Fruit fly (Drosophila melanogaster): ENCODE measurements around the gene Pex5.

Gene Pex5

DNA sequence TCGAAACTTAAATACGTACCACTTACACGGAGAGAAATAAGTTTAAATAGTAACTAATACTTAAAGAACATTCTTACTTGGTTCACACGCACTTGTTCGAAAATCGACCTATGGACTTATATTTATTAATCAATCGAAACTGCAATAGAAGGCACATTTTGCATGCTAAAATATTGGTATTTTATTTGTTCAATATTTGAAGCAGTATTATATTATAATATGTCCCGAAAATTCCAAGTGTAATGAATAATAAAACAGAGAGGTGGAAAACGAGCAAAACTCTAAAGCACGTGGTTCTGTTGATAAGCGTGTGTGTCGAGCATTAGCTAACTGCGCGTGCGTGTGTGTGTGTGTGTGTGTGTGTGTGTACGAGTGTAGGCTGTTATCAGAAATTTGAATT lies 18.9 kb downstream of the Pex5 start (continued):
- peak; percentile 10 for TF ChIP-seq sage (GFP tag; optimal IDR thresholded peaks at IDR 0.05)
- TF ChIP-seq Hnf4 (GFP tag; optimal IDR thresholded peaks at IDR 0.05) = peak; percentile 55
- TF ChIP-seq dsf (GFP tag; optimal IDR thresholded peaks at IDR 0.05; ENCODE audit: borderline replicate concordance) = no peak
- TF ChIP-seq dmrt93B (GFP tag; optimal IDR thresholded peaks at IDR 0.05) = no peak
- peak in 1 of 2 experiments; percentile 77 for TF ChIP-seq foxo (GFP tag; optimal IDR thresholded peaks at IDR 0.05)
- TF ChIP-seq HLH106 (tag; optimal IDR thresholded peaks at IDR 0.05) = peak; percentile 56

DNA sequence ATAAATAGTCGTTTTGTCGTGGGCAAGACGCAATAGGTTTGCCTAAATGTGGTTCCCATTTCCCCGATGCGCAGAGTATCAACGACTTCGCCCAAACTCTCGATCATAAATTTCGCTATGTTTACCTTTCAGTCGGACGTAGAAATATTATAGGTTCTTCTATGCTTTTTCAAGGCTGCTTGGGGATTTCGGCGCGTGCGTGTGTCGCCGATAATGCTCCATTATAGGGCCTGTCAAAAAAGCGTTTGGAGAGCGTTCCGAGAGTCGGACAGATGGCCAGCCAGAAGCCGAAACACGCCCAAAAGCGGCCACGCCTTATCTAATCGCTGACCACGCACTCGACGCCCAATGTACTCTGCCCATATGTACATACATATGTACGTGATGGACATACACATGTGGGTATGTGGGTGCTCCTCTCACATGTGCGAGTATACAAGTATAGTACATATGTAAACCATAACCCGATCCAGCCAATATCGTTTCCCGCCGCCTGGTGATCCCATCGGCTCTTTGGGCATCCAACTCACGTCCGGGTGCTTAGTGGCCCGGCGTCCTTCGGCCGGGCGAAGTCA lies 20.1 kb downstream of the Pex5 start:
- TF ChIP-seq Jra (GFP tag; optimal IDR thresholded peaks at IDR 0.05) (no peak), brk (GFP tag; optimal IDR thresholded peaks at IDR 0.05) (no peak), Abd-B (GFP tag; optimal IDR thresholded peaks at IDR 0.05) (no peak), GATAd (GFP tag; optimal IDR thresholded peaks at IDR 0.05) (no peak), Rel (GFP tag; optimal IDR thresholded peaks at IDR 0.05) (no peak), Rel (tag; optimal IDR thresholded peaks at IDR 0.05) (no peak), pan (optimal IDR thresholded peaks at IDR 0.05) (no peak), dsf (GFP tag; optimal IDR thresholded peaks at IDR 0.05; ENCODE audit: borderline replicate concordance) (no peak), jim (GFP tag; optimal IDR thresholded peaks at IDR 0.05) (no peak), br (GFP tag; optimal IDR thresholded peaks at IDR 0.05) (no peak), rgr (GFP tag; optimal IDR thresholded peaks at IDR 0.05) (no peak), Dfd (GFP tag; optimal IDR thresholded peaks at IDR 0.05) (no peak), dl (GFP tag; optimal IDR thresholded peaks at IDR 0.05; ENCODE audit: insufficient read depth in 1 of 2, partially characterized antibody in 2 of 2) (no peak), CG32264 (GFP tag; optimal IDR thresholded peaks at IDR 0.05) (no peak), usp (GFP tag; optimal IDR thresholded peaks at IDR 0.05) (no peak)

DNA sequence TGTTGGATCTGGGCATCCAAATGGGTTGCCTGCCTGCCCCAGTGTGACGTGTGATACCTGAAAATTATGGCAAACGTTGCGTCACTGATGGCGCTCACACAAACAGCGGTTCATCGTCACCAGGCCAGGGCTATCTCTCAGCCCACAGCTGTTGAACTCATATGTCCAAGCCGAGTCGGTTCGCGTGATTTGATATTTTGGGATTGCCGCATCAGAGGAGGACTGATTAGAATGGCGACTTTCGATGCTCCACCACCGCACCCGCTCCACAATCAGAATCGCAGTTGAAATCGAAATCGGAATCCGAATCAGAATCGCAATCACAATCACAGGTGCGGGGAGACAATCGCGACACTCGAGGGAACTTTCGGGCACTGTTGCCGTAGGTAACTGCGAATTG lies 21.1 kb downstream of the Pex5 start:
- TF ChIP-seq usp (GFP tag; optimal IDR thresholded peaks at IDR 0.05) = no peak
- no peak for TF ChIP-seq Rel (GFP tag; optimal IDR thresholded peaks at IDR 0.05)
- TF ChIP-seq Rel (tag; optimal IDR thresholded peaks at IDR 0.05) = peak; percentile 8

DNA sequence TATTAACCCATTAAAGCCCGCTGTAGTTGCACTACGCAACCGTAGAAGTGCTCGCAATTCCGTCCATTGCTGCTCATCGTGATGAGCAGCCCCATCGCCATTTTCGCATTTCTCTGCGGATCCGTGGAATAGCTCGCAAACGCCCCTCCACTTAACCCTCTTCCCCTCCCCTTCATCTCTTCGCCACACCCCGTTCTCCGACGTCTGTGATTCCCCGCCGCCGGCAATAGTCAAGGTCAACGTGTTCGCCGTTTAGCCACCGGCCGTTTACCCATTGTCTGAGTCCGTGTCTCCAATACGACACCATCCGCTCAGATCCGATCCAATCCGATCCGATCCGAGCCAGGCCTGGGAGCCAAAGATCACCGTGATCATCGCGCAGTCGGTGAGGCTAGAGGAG lies 22.5 kb downstream of the Pex5 start:
- TF ChIP-seq Rel (GFP tag; optimal IDR thresholded peaks at IDR 0.05) (no peak), Rel (tag; optimal IDR thresholded peaks at IDR 0.05) (peak; percentile 83), dl (GFP tag; optimal IDR thresholded peaks at IDR 0.05; ENCODE audit: insufficient read depth in 1 of 2, partially characterized antibody in 2 of 2) (no peak), rgr (GFP tag; optimal IDR thresholded peaks at IDR 0.05) (no peak)

DNA sequence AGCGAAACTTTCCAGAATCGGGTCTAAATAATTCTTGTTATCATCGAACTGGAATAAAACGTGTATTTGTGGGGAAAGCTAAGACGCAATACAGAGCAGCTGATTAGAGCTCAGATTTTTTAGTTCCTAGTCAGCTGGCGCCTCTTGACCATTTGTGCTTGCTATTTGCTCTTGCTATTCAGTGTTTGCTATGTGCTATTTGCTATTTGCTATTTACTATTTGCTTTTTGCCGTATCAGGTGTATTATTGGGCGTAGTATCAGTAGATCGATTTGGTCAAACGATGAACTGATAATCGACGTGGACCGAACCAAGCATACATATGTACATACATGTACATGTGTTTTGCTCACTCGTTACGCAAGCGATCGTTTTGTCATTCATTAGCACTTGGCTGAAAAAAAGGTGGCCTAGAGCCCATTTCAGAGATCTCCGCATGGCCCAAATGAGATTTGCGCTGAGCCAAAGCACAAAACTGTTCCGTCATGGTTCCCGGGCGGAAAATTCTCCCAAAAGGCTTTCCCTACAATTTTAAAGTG lies 23.4 kb downstream of the Pex5 start:
- TF ChIP-seq N (GFP tag; optimal IDR thresholded peaks at IDR 0.05) (no peak), rgr (GFP tag; optimal IDR thresholded peaks at IDR 0.05) (no peak), usp (GFP tag; optimal IDR thresholded peaks at IDR 0.05) (no peak), woc (GFP tag; optimal IDR thresholded peaks at IDR 0.05) (no peak), dsf (GFP tag; optimal IDR thresholded peaks at IDR 0.05; ENCODE audit: borderline replicate concordance) (no peak), Abd-B (GFP tag; optimal IDR thresholded peaks at IDR 0.05) (no peak), fru (GFP tag; optimal IDR thresholded peaks at IDR 0.05) (no peak), pan (optimal IDR thresholded peaks at IDR 0.05) (no peak), Myc (optimal IDR thresholded peaks at IDR 0.05) (no peak), ey (GFP tag; optimal IDR thresholded peaks at IDR 0.05) (no peak), sage (GFP tag; optimal IDR thresholded peaks at IDR 0.05) (no peak), CG9705 (GFP tag; optimal IDR thresholded peaks at IDR 0.05) (no peak), Jra (GFP tag; optimal IDR thresholded peaks at IDR 0.05) (no peak)

DNA sequence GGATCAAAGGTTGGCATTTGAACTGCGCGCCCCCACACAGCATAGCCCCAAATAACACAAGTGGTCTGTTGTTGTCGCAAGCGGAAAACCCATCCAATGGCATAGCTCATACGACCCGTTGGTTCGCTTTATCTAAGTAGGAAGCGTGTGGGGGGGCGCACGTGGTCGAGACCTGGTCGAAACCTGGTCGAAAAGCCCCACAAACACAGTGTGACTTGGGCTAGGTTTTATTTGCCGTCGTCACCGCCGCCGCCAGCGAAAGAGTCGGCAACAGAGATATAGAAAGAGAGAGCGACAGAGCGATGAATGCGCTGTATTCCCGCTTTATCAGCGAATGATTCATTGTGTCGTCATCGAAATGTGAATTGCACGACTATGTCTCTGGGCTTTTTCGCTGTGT lies 26.0 kb downstream of the Pex5 start:
- no peak for TF ChIP-seq h (GFP tag; optimal IDR thresholded peaks at IDR 0.05)
- no peak for TF ChIP-seq Rel (GFP tag; optimal IDR thresholded peaks at IDR 0.05)
- peak; percentile 41 for TF ChIP-seq Rel (tag; optimal IDR thresholded peaks at IDR 0.05)

dm6 chrX:1840520-1840919 lies 28.3 kb downstream of the Pex5 start:
- TF ChIP-seq CG32264 (GFP tag; optimal IDR thresholded peaks at IDR 0.05) (peak; percentile 35), Hr78 (GFP tag; optimal IDR thresholded peaks at IDR 0.05) (no peak), CrebA (GFP tag; optimal IDR thresholded peaks at IDR 0.05; ENCODE audit: borderline replicate concordance) (no peak), Sp1 (GFP tag; optimal IDR thresholded peaks at IDR 0.05) (peak; percentile 62), fru (GFP tag; optimal IDR thresholded peaks at IDR 0.05) (peak; percentile 86), Hnf4 (GFP tag; optimal IDR thresholded peaks at IDR 0.05) (peak; percentile 67), Hr83 (GFP tag; optimal IDR thresholded peaks at IDR 0.05; ENCODE audit: poor library complexity, severe bottlenecking) (no peak), CG9705 (GFP tag; optimal IDR thresholded peaks at IDR 0.05) (no peak), Vsx2 (GFP tag; optimal IDR thresholded peaks at IDR 0.05; ENCODE audit: partially characterized antibody) (no peak), Rel (GFP tag; optimal IDR thresholded peaks at IDR 0.05) (no peak), Rel (tag; optimal IDR thresholded peaks at IDR 0.05) (no peak), brk (GFP tag; optimal IDR thresholded peaks at IDR 0.05) (no peak), GATAd (GFP tag; optimal IDR thresholded peaks at IDR 0.05) (no peak), woc (GFP tag; optimal IDR thresholded peaks at IDR 0.05) (peak; percentile 94), Jra (GFP tag; optimal IDR thresholded peaks at IDR 0.05) (no peak), HLH106 (tag; optimal IDR thresholded peaks at IDR 0.05) (peak; percentile 67), pan (optimal IDR thresholded peaks at IDR 0.05) (no peak), N (GFP tag; optimal IDR thresholded peaks at IDR 0.05) (no peak), br (GFP tag; optimal IDR thresholded peaks at IDR 0.05) (peak; percentile 79), rgr (GFP tag; optimal IDR thresholded peaks at IDR 0.05) (peak; percentile 76), ey (GFP tag; optimal IDR thresholded peaks at IDR 0.05) (peak; percentile 85), jim (GFP tag; optimal IDR thresholded peaks at IDR 0.05) (no peak), Mio (GFP tag; optimal IDR thresholded peaks at IDR 0.05) (no peak), dl (GFP tag; optimal IDR thresholded peaks at IDR 0.05; ENCODE audit: insufficient read depth in 1 of 2, partially characterized antibody in 2 of 2) (no peak)
